Worm (Caenorhabditis elegans) whole organism, L4 larva: ENCODE results near the gene sgo-1.

Source experiments
- D1046.2 ChIP-seq: fragments of 200-800 bp; sonication (Bioruptor generic); IDR thresholded peaks from 2 replicates; pipeline ENCODE4 v1.3.6; 2022; ENCODE audit warnings: missing genetic modification characterization, missing compliant biosample characterization
- T20F7.1 ChIP-seq: fragments of 200-800 bp; sonication (Bioruptor generic); optimal IDR thresholded peaks from 2 replicates; lab custom pipeline; 2018; ENCODE audit warnings: mild to moderate bottlenecking, missing genetic modification characterization, missing compliant biosample characterization
- ZK337.2 ChIP-seq: fragments of 200-800 bp; sonication (Bioruptor generic); IDR thresholded peaks from 2 replicates; pipeline ENCODE4 v1.3.6; 2022; ENCODE audit warnings: missing genetic modification reagents, missing genetic modification characterization, missing compliant biosample characterization
- ama-1 ChIP-seq: fragments of 150-350 bp; optimal IDR thresholded peaks from 2 replicates; lab custom pipeline; 2014; ENCODE audit warnings: inconsistent platforms, mixed read lengths
- arid-1 ChIP-seq: fragments of 200-800 bp; sonication (Bioruptor generic); conservative IDR thresholded peaks from 2 replicates; pipeline ENCODE4 v1.3.6; 2022; ENCODE audit warnings: missing genetic modification reagents, missing genetic modification characterization, missing compliant biosample characterization
- ceh-20 ChIP-seq: fragments of 200-800 bp; sonication (Bioruptor generic); IDR thresholded peaks from 2 replicates; pipeline ENCODE4 v1.3.6; 2022; ENCODE audit warnings: missing genetic modification reagents, missing genetic modification characterization, missing compliant biosample characterization
- ceh-28 ChIP-seq: fragments of 150-350 bp; optimal IDR thresholded peaks from 2 replicates; lab custom pipeline; 2014; ENCODE audit warnings: missing biosample characterization, missing genetic modification reagents, missing genetic modification characterization
- ceh-32 ChIP-seq: sonication (generic microtip); optimal IDR thresholded peaks from 2 replicates; lab custom pipeline; 2016; ENCODE audit warnings: mild to moderate bottlenecking, missing genetic modification characterization, missing compliant biosample characterization; ENCODE audit not compliant: poor library complexity
- cey-2 ChIP-seq: sonication (generic microtip); optimal IDR thresholded peaks from 3 replicates; lab custom pipeline; 2017; ENCODE audit warnings: missing genetic modification characterization, mild to moderate bottlenecking, missing compliant biosample characterization, antibody characterized with exemption, borderline replicate concordance; ENCODE audit not compliant: insufficient read depth
- daf-16 ChIP-seq, 3 experiments: sonication (generic microtip); optimal IDR thresholded peaks; 2 replicates each; lab custom pipeline; 2016 to 2017; ENCODE audit warnings: missing genetic modification characterization in 3 of 3, missing genetic modification reagents in 3 of 3, mild to moderate bottlenecking in 2 of 3, missing compliant biosample characterization in 2 of 3, missing biosample characterization in 1 of 3, moderate library complexity in 1 of 3
- daf-19 ChIP-seq: fragments of 200-800 bp; sonication (Bioruptor generic); conservative IDR thresholded peaks from 2 replicates; pipeline ENCODE4 v1.3.6; 2022; ENCODE audit warnings: missing genetic modification characterization, missing compliant biosample characterization
- dmd-6 ChIP-seq: fragments of 200-800 bp; sonication (Bioruptor generic); IDR thresholded peaks from 2 replicates; pipeline ENCODE4 v1.3.6; 2022; ENCODE audit warnings: missing genetic modification reagents, missing genetic modification characterization, missing compliant biosample characterization
- fos-1 ChIP-seq: fragments of 150-350 bp; optimal IDR thresholded peaks from 2 replicates; lab custom pipeline; 2014; ENCODE audit warnings: missing biosample characterization, missing genetic modification characterization
- gei-8 ChIP-seq: fragments of 200-800 bp; sonication (Bioruptor generic); optimal IDR thresholded peaks from 2 replicates; lab custom pipeline; 2018; ENCODE audit warnings: mild to moderate bottlenecking, missing genetic modification characterization, missing compliant biosample characterization
- hlh-11 ChIP-seq: fragments of 200-800 bp; sonication (Bioruptor generic); optimal IDR thresholded peaks from 2 replicates; lab custom pipeline; 2018; ENCODE audit warnings: mild to moderate bottlenecking, missing genetic modification characterization, missing compliant biosample characterization
- lim-7 ChIP-seq: fragments of 200-800 bp; sonication (Bioruptor generic); IDR thresholded peaks from 2 replicates; pipeline ENCODE4 v1.3.6; 2022; ENCODE audit warnings: missing genetic modification characterization, missing compliant biosample characterization
- lin-1 ChIP-seq: fragments of 200-800 bp; sonication (Bioruptor generic); IDR thresholded peaks from 2 replicates; pipeline ENCODE4 v1.3.6; 2022; ENCODE audit warnings: missing genetic modification reagents, missing genetic modification characterization, missing compliant biosample characterization
- lin-38 ChIP-seq: fragments of 200-800 bp; sonication (Bioruptor generic); IDR thresholded peaks from 2 replicates; pipeline ENCODE4 v1.3.6; 2022; ENCODE audit warnings: missing genetic modification reagents, missing genetic modification characterization, missing compliant biosample characterization
- madf-9 ChIP-seq: fragments of 200-800 bp; sonication (Bioruptor generic); conservative IDR thresholded peaks from 2 replicates; pipeline ENCODE4 v1.3.6; 2022; ENCODE audit warnings: missing genetic modification reagents, missing genetic modification characterization, missing compliant biosample characterization
- mdt-29 ChIP-seq: fragments of 200-800 bp; sonication (Bioruptor generic); IDR thresholded peaks from 2 replicates; pipeline ENCODE4 v1.3.6; 2022; ENCODE audit warnings: missing genetic modification reagents, missing genetic modification characterization, missing compliant biosample characterization
- mep-1 ChIP-seq: fragments of 150-350 bp; sonication (generic microtip); optimal IDR thresholded peaks from 3 replicates; lab custom pipeline; 2014; ENCODE audit warnings: missing biosample characterization, missing genetic modification characterization
- mes-2 ChIP-seq: sonication (generic microtip); optimal IDR thresholded peaks from 2 replicates; lab custom pipeline; 2016; ENCODE audit warnings: missing genotype, mild to moderate bottlenecking, missing genetic modification characterization, missing compliant biosample characterization; ENCODE audit not compliant: poor library complexity, severe bottlenecking
- nhr-25 ChIP-seq: sonication (generic microtip); optimal IDR thresholded peaks from 2 replicates; lab custom pipeline; 2017; ENCODE audit warnings: missing genetic modification characterization, mild to moderate bottlenecking, missing compliant biosample characterization, antibody characterized with exemption, moderate library complexity, borderline replicate concordance; ENCODE audit not compliant: insufficient read depth
- nhr-76 ChIP-seq: fragments of 150-350 bp; optimal IDR thresholded peaks from 2 replicates; lab custom pipeline; 2014; ENCODE audit warnings: missing biosample characterization, missing genetic modification characterization
- nhr-77 ChIP-seq: fragments of 150-350 bp; optimal IDR thresholded peaks from 2 replicates; lab custom pipeline; 2014; ENCODE audit warnings: missing biosample characterization, missing genetic modification characterization
- pha-4 ChIP-seq, 2 experiments: fragments of 150-350 bp in 1 of 2; fragments of 200-800 bp in 1 of 2; sonication (Bioruptor generic) in 1 of 2; IDR thresholded peaks in 1 of 2; optimal IDR thresholded peaks in 1 of 2; 2 replicates each; pipeline versions ENCODE4 v1.3.6 to Lab custom; 2014 to 2022; ENCODE audit warnings: missing genetic modification characterization in 2 of 2, missing genetic modification reagents in 2 of 2, missing biosample characterization in 1 of 2, missing compliant biosample characterization in 1 of 2
- php-3 ChIP-seq: fragments of 200-800 bp; sonication (Bioruptor generic); IDR thresholded peaks from 2 replicates; pipeline ENCODE4 v1.3.6; 2022; ENCODE audit warnings: missing genetic modification reagents, missing genetic modification characterization, missing compliant biosample characterization
- sdz-12 ChIP-seq: fragments of 200-800 bp; sonication (Bioruptor generic); optimal IDR thresholded peaks from 2 replicates; lab custom pipeline; 2018; ENCODE audit warnings: mild to moderate bottlenecking, missing genetic modification characterization, missing compliant biosample characterization
- snpc-1.2 ChIP-seq: fragments of 200-800 bp; sonication (Bioruptor generic); IDR thresholded peaks from 2 replicates; pipeline ENCODE4 v1.3.6; 2022; ENCODE audit warnings: missing genetic modification reagents, missing genetic modification characterization, missing compliant biosample characterization
- spr-1 ChIP-seq: sonication (generic microtip); optimal IDR thresholded peaks from 2 replicates; lab custom pipeline; 2016; ENCODE audit warnings: mild to moderate bottlenecking, missing genetic modification characterization, missing compliant biosample characterization
- tag-97 ChIP-seq: fragments of 200-800 bp; sonication (Bioruptor generic); IDR thresholded peaks from 2 replicates; pipeline ENCODE4 v1.3.6; 2022; ENCODE audit warnings: missing genetic modification characterization, missing compliant biosample characterization
- unc-62 ChIP-seq, 3 experiments: fragments of 150-350 bp in 1 of 3; sonication (generic microtip); optimal IDR thresholded peaks in 2 of 3; peaks in 1 of 3; 1 replicate in 1 of 3; 2 replicates in 2 of 3; lab custom pipeline; 2014 to 2017; ENCODE audit warnings: missing biosample characterization in 3 of 3, missing genetic modification characterization in 3 of 3, missing genetic modification reagents in 3 of 3, missing genotype in 1 of 3
- ztf-11 ChIP-seq: fragments of 150-350 bp; optimal IDR thresholded peaks from 2 replicates; lab custom pipeline; 2014; ENCODE audit warnings: missing biosample characterization, missing genetic modification characterization

sgo-1 gene

DNA sequence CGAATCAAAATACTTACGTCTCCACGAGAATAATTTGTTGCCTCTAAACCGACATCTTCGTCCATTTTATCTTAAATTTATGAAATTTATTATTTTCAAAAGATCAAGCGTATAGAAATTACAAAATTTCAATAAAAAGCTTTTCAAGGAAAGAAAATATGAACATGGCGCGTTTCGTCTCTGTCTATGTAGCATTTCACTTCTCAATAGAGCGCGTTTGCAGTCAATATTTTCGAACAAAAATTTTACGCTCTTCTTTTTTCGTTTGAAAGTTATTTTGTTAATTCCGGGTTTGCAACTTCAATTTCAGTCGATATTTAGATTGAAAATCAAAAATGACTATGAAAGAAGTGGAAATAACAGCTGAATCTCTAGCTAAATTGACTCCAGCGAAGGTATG, 22.1 kb downstream of the sgo-1 start, which contains the start of the genes hcf-1 and swd-2.2 (continued):
- no peak for TF ChIP-seq daf-19 (GFP tag; lab: Robert Waterston, UW)
- TF ChIP-seq dmd-6 (GFP tag; lab: Robert Waterston, UW): no peak
- no peak for TF ChIP-seq gei-8 (GFP tag; lab: Kevin White, UChicago)
- no peak for TF ChIP-seq nhr-25 (tag; lab: Kevin White, UChicago)
- peak; percentile 43 for TF ChIP-seq mes-2 (tag; lab: Kevin White, UChicago)
- TF ChIP-seq nhr-77: peak; percentile 8
- TF ChIP-seq, all 104 proteins: peak for 8

DNA sequence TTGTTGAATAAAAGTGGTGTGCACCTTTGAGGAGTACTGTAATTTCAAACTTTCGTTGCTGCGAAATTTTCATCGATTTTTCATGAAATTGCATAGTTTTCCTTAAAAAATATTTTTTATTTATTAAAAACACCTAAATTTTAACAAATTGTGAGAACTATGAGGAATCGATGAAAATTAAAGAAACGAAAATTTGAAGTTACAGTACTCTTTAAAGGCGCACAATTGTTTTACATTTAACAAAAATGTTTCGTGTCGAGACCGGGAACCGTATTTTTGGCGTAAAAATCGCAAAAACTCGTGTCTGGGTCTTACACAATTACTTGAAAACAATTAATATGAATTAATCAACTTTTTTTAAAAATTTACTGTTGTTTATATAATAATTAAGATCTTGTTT, 26.1 kb downstream of the sgo-1 start, which contains the start of gene rdl-1:
TSS of gene rdl-1 (minus strand) at position 101 of the 400 bp plus-strand sequence.
- TF ChIP-seq T20F7.1 (GFP tag; lab: Kevin White, UChicago): no peak

DNA sequence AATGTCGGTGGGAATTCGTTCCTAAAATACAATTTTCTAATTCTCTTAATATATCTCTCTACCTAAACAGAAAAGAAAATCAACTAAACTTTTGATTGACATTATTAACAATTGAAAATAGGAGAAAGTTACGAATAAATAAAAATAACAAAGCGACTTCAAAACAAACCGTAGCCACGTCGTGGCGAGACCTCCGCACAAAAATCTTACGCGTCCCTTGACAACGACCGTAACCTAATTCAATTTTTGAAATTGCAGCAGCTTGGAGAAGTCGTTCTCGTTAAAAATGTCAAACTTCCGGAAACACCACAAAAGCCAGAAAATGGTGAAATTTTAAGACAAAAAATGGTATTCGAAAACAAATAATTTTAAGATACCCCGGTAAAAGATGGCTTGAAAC, 32.0 kb downstream of the sgo-1 start:
- no peak for TF ChIP-seq ztf-11
- TF ChIP-seq tag-97 (GFP tag; lab: Robert Waterston, UW): no peak
- TF ChIP-seq lin-38 (GFP tag; lab: Robert Waterston, UW): 0 out of 2 replicates have a peak, but pooled peaks have one; percentile 5
- TF ChIP-seq daf-16 (GFP tag; optimal IDR thresholded peaks at IDR 0.05; lab: Kevin White, UChicago): no peak
- TF ChIP-seq daf-16 (tag; optimal IDR thresholded peaks at IDR 0.05; lab: Kevin White, UChicago): no peak
- no peak for TF ChIP-seq daf-19 (GFP tag; lab: Robert Waterston, UW)
- TF ChIP-seq ama-1 (lab: Kevin White, UChicago): no peak
- TF ChIP-seq arid-1 (GFP tag; lab: Robert Waterston, UW): no peak
- TF ChIP-seq cey-2: no peak
- no peak for TF ChIP-seq spr-1 (tag; lab: Kevin White, UChicago)
- TF ChIP-seq snpc-1.2 (GFP tag; lab: Robert Waterston, UW): peak; percentile 67; the same call in 1 of the 2 replicates
- peak in 1 of 2 experiments; percentile 73 for TF ChIP-seq unc-62 (GFP tag; optimal IDR thresholded peaks at IDR 0.05 in 1 of 2; lab: Kevin White, UChicago)
- no peak for TF ChIP-seq unc-62 (tag; optimal IDR thresholded peaks at IDR 0.05; lab: Kevin White, UChicago)
- no peak for TF ChIP-seq lin-1 (GFP tag; lab: Robert Waterston, UW)
- no peak for TF ChIP-seq lim-7 (GFP tag; lab: Robert Waterston, UW)
- no peak for TF ChIP-seq mep-1 (tag; lab: Kevin White, UChicago)
- TF ChIP-seq hlh-11 (tag; lab: Kevin White, UChicago): no peak
- TF ChIP-seq mdt-29 (GFP tag; lab: Robert Waterston, UW): no peak
- TF ChIP-seq fos-1 (tag; lab: Kevin White, UChicago): no peak
- TF ChIP-seq ceh-32: no peak

- no peak for TF ChIP-seq sdz-12 (GFP tag; lab: Kevin White, UChicago)
- no peak for TF ChIP-seq nhr-76 (tag; lab: Kevin White, UChicago)
- TF ChIP-seq D1046.2 (GFP tag; lab: Robert Waterston, UW): no peak
- TF ChIP-seq ceh-28 (tag; lab: Kevin White, UChicago): no peak
- no peak for TF ChIP-seq ZK337.2 (GFP tag; lab: Robert Waterston, UW)
- TF ChIP-seq pha-4 (GFP tag; IDR thresholded peaks at IDR 0.05; lab: Robert Waterston, UW): no peak
- no peak for TF ChIP-seq pha-4 (tag; optimal IDR thresholded peaks at IDR 0.05; lab: Kevin White, UChicago)
- no peak for TF ChIP-seq php-3 (GFP tag; lab: Robert Waterston, UW)
- no peak for TF ChIP-seq ceh-20 (GFP tag; lab: Robert Waterston, UW)
- TF ChIP-seq gei-8 (GFP tag; lab: Kevin White, UChicago): no peak
- no peak for TF ChIP-seq madf-9 (GFP tag; lab: Robert Waterston, UW)
These were observed 32.5 kb downstream of the sgo-1 start, which contains the start of the genes C46A5.6 and C46A5.1 for ce11 chrIV:7763748-7764147. C46A5.6 (minus strand) TSS chrIV:7763848. C46A5.1 (plus strand) TSS chrIV:7763931.
